Worm (Caenorhabditis elegans) whole organism, L3 larva: Measurements from ENCODE around the gene mksr-1.

Experiments used
- R02D3.7 ChIP-seq: fragments of 150-350 bp; optimal IDR thresholded peaks from 2 replicates; lab custom pipeline; 2014; ENCODE audit warnings: missing biosample characterization, missing genetic modification characterization
- ama-1 ChIP-seq: fragments of 150-350 bp; optimal IDR thresholded peaks from 2 replicates; lab custom pipeline; 2018
- ceh-16 ChIP-seq: sonication (generic microtip); optimal IDR thresholded peaks from 2 replicates; lab custom pipeline; 2017; ENCODE audit warnings: missing biosample characterization, missing genetic modification characterization
- ceh-82 ChIP-seq: fragments of 150-350 bp; optimal IDR thresholded peaks from 2 replicates; lab custom pipeline; 2014; ENCODE audit warnings: missing biosample characterization, missing genetic modification characterization
- ceh-9 ChIP-seq: sonication (generic microtip); optimal IDR thresholded peaks from 2 replicates; lab custom pipeline; 2018; ENCODE audit warnings: missing biosample characterization, missing genetic modification characterization
- egl-5 ChIP-seq: fragments of 150-350 bp; optimal IDR thresholded peaks from 2 replicates; lab custom pipeline; 2017; ENCODE audit warnings: missing biosample characterization, missing genetic modification reagents, missing genetic modification characterization, inconsistent platforms
- elt-1 ChIP-seq: fragments of 150-350 bp; optimal IDR thresholded peaks from 2 replicates; lab custom pipeline; 2014; ENCODE audit warnings: missing biosample characterization, missing genetic modification characterization
- fkh-10 ChIP-seq: sonication (generic microtip); optimal IDR thresholded peaks from 2 replicates; lab custom pipeline; 2017; ENCODE audit warnings: missing biosample characterization, missing genetic modification reagents, missing genetic modification characterization
- fkh-2 ChIP-seq: fragments of 150-350 bp; optimal IDR thresholded peaks from 2 replicates; lab custom pipeline; 2014; ENCODE audit warnings: missing biosample characterization, missing genetic modification reagents, missing genetic modification characterization
- hmg-11 ChIP-seq: sonication (generic microtip); optimal IDR thresholded peaks from 2 replicates; lab custom pipeline; 2016; ENCODE audit warnings: missing genetic modification characterization, missing compliant biosample characterization
- lin-15B ChIP-seq: fragments of 150-350 bp; optimal IDR thresholded peaks from 2 replicates; lab custom pipeline; 2014; ENCODE audit warnings: missing biosample characterization, missing genetic modification characterization
- lin-39 ChIP-seq: fragments of 150-350 bp; optimal IDR thresholded peaks from 2 replicates; lab custom pipeline; 2018; ENCODE audit warnings: missing biosample characterization, missing genetic modification reagents, missing genetic modification characterization
- lsy-12 ChIP-seq: sonication (generic microtip); optimal IDR thresholded peaks from 2 replicates; lab custom pipeline; 2016; ENCODE audit warnings: mild to moderate bottlenecking, missing genetic modification characterization, missing compliant biosample characterization
- mdl-1 ChIP-seq: fragments of 150-350 bp; optimal IDR thresholded peaks from 2 replicates; lab custom pipeline; 2014; ENCODE audit warnings: missing biosample characterization, missing genetic modification characterization
- nfya-1 ChIP-seq: sonication (generic microtip); optimal IDR thresholded peaks from 2 replicates; lab custom pipeline; 2017; ENCODE audit warnings: missing genetic modification characterization, mild to moderate bottlenecking, missing compliant biosample characterization, antibody characterized with exemption, moderate library complexity; ENCODE audit not compliant: insufficient read depth
- nhr-11 ChIP-seq: fragments of 150-350 bp; optimal IDR thresholded peaks from 2 replicates; lab custom pipeline; 2014; ENCODE audit warnings: missing biosample characterization, missing genetic modification characterization
- nhr-23 ChIP-seq: fragments of 150-350 bp; optimal IDR thresholded peaks from 2 replicates; lab custom pipeline; 2014; ENCODE audit warnings: missing biosample characterization, missing genetic modification reagents, missing genetic modification characterization
- nhr-237 ChIP-seq: fragments of 150-350 bp; optimal IDR thresholded peaks from 2 replicates; lab custom pipeline; 2014; ENCODE audit warnings: missing biosample characterization, missing genetic modification characterization
- nhr-28 ChIP-seq: fragments of 150-350 bp; optimal IDR thresholded peaks from 2 replicates; lab custom pipeline; 2014; ENCODE audit warnings: missing biosample characterization, missing genetic modification characterization
- nhr-67 ChIP-seq: fragments of 150-350 bp; optimal IDR thresholded peaks from 2 replicates; lab custom pipeline; 2014; ENCODE audit warnings: missing biosample characterization, missing genetic modification characterization
- nhr-76 ChIP-seq: fragments of 150-350 bp; sonication (generic microtip); optimal IDR thresholded peaks from 5 replicates; lab custom pipeline; 2014; ENCODE audit warnings: missing biosample characterization, missing genetic modification characterization
- nhr-77 ChIP-seq: fragments of 150-350 bp; optimal IDR thresholded peaks from 2 replicates; lab custom pipeline; 2014; ENCODE audit warnings: missing biosample characterization, missing genetic modification characterization
- pha-4 ChIP-seq: fragments of 150-350 bp; optimal IDR thresholded peaks from 2 replicates; lab custom pipeline; 2014; ENCODE audit warnings: missing biosample characterization, missing genetic modification reagents, missing genetic modification characterization
- pqm-1 ChIP-seq: fragments of 150-350 bp; optimal IDR thresholded peaks from 2 replicates; lab custom pipeline; 2017; ENCODE audit warnings: missing biosample characterization, missing genetic modification characterization, inconsistent platforms
- snpc-4 ChIP-seq: fragments of 150-350 bp; optimal IDR thresholded peaks from 2 replicates; lab custom pipeline; 2014; ENCODE audit warnings: missing biosample characterization, missing genetic modification characterization
- tbx-2 ChIP-seq: sonication (generic microtip); optimal IDR thresholded peaks from 2 replicates; lab custom pipeline; 2016; ENCODE audit warnings: mild to moderate bottlenecking, missing genetic modification characterization, missing compliant biosample characterization
- unc-39 ChIP-seq: sonication (generic microtip); optimal IDR thresholded peaks from 4 replicates; lab custom pipeline; 2017; ENCODE audit warnings: missing biosample characterization, missing genetic modification characterization
- unc-62 ChIP-seq: fragments of 150-350 bp; sonication (generic microtip); optimal IDR thresholded peaks from 4 replicates; lab custom pipeline; 2014; ENCODE audit warnings: missing biosample characterization, missing genetic modification reagents, missing genetic modification characterization
- zag-1 ChIP-seq: fragments of 150-350 bp; optimal IDR thresholded peaks from 2 replicates; lab custom pipeline; 2014; ENCODE audit warnings: missing biosample characterization, missing genetic modification characterization
- ztf-4 ChIP-seq: fragments of 150-350 bp; optimal IDR thresholded peaks from 2 replicates; lab custom pipeline; 2014; ENCODE audit warnings: missing biosample characterization, missing genetic modification characterization

Gene mksr-1

DNA sequence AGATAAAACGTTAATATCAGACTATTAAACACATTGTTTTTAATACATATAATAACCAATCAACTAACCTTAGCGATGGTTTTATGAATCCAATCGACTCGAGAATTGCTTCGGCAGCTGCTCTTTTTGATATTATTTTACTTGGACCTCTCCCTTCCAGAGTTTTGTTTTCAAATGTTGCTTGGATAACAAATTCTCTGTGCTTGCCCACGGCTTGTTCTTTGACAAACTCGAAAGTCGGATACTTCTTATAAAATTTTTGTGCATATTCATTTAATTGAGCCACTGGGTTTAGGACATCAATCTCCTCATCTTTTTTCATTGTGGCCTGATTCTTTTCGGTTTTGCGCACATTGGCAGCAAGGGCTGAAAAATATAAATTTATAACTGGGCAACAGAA is 43.9 kb downstream of the mksr-1 start, which contains the start of gene F55A4.3:
Gene F55A4.3, minus strand, starts transcription at position 101 of the 400 bp plus-strand sequence.
- TF ChIP-seq lin-15B (no peak), nhr-237 (tag; lab: Kevin White, UChicago) (no peak), lsy-12 (tag; lab: Kevin White, UChicago) (no peak), egl-5 (tag; lab: Kevin White, UChicago) (no peak), ceh-16 (no peak), ztf-4 (no peak), tbx-2 (no peak), elt-1 (tag; lab: Kevin White, UChicago) (no peak), nhr-76 (tag; lab: Kevin White, UChicago) (no peak), unc-39 (no peak)

DNA sequence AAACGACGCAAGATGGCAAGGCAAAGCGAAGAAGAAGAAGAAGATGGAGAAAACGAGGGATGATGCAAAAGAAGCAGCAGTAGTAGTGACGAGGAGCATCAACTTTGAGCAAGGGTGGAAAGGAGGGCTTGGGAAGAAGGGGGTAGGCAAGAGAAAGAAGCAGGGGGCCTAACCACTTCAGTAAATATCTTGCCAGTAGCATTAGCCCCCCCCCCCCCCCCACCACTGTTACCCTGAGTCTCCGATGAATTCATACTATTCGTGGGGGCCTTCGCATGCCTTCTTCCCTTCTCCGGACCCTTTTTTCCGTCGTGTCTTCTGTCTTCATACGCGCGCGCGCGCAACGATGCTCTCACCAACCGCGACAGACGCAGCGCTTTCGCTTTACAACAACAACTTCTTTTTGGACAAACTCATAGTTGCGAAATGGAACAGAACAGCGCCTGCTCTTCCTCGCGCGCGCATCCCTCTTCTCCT is 47.1 kb downstream of the mksr-1 start:
- peak; percentile 66 for TF ChIP-seq hmg-11 (tag; lab: Kevin White, UChicago)
- peak; percentile 7 for TF ChIP-seq lin-15B
- peak; percentile 1 for TF ChIP-seq fkh-10 (GFP tag; lab: Kevin White, UChicago)
- TF ChIP-seq nhr-237 (tag; lab: Kevin White, UChicago): no peak
- TF ChIP-seq fkh-2 (tag; lab: Kevin White, UChicago): no peak
- TF ChIP-seq lin-39: peak; percentile 89
- TF ChIP-seq nhr-23: no peak

DNA sequence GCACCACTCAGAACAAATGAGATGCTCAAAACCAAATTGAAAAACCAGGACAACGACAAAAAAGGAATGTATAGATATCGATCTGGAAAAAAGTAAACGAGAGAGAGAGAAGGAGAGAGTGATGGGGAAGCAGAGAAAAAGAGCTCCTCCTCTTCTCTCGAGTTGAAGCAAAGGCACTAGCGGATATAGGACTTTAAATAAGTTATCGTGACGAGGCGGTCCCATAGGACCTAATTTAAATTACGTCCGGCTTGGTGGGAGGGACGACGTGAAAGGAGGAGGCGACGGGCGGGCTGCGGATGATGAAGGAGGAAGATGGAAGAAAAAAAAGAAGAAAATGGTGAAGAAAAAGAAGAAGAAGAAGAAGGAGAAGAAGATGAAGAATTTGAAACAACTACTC is 50.3 kb downstream of the mksr-1 start:
- no peak for TF ChIP-seq ceh-82 (tag; lab: Kevin White, UChicago)
- TF ChIP-seq nhr-11: no peak
- peak; percentile 5 for TF ChIP-seq fkh-10 (GFP tag; lab: Kevin White, UChicago)
- peak; percentile 50 for TF ChIP-seq hmg-11 (tag; lab: Kevin White, UChicago)
- peak; percentile 42 for TF ChIP-seq nfya-1 (tag; lab: Kevin White, UChicago)
- TF ChIP-seq zag-1 (tag; lab: Kevin White, UChicago): peak; percentile 27

DNA sequence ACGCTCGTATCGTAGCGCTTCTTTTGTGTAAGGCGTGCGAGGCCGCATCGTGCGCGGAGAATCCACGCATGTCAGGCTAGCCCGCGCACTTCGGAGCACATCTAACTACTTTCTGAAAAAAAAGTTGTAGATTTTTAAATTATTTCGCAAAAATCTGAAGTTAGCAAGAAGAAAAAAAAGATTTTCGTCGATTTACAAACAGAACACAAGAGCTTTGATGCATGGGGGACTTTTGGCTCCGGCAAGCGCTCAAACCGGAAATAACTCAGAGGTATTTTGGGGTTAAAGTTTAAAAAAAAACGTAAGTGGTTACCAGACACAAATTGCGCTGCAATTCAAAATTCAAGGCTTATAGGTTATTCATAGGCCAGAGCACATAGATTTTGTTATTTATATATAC is 51.5 kb downstream of the mksr-1 start, which contains the start of the genes F55A4.13 and nlf-1:
Gene F55A4.13, minus strand, starts transcription at position 101 of the 400 bp plus-strand sequence.
Gene nlf-1, minus strand, starts transcription at position 112 of the 400 bp plus-strand sequence.
- TF ChIP-seq unc-62 (GFP tag; lab: Kevin White, UChicago): no peak
- no peak for TF ChIP-seq ama-1
- no peak for TF ChIP-seq nhr-77 (tag; lab: Kevin White, UChicago)
- no peak for TF ChIP-seq ceh-16
- TF ChIP-seq egl-5 (tag; lab: Kevin White, UChicago): no peak
- TF ChIP-seq ceh-9 (tag; lab: Kevin White, UChicago): no peak
- TF ChIP-seq nhr-67: no peak
- TF ChIP-seq pqm-1 (tag; lab: Kevin White, UChicago): no peak
- no peak for TF ChIP-seq unc-39
- no peak for TF ChIP-seq fkh-2 (tag; lab: Kevin White, UChicago)
- no peak for TF ChIP-seq mdl-1 (tag; lab: Kevin White, UChicago)
- TF ChIP-seq snpc-4: no peak
- TF ChIP-seq hmg-11 (tag; lab: Kevin White, UChicago): no peak
- TF ChIP-seq nfya-1 (tag; lab: Kevin White, UChicago): no peak
- no peak for TF ChIP-seq pha-4
- no peak for TF ChIP-seq ceh-82 (tag; lab: Kevin White, UChicago)
- TF ChIP-seq nhr-28 (tag; lab: Kevin White, UChicago): no peak
- TF ChIP-seq lsy-12 (tag; lab: Kevin White, UChicago): no peak
- no peak for TF ChIP-seq R02D3.7 (tag; lab: Kevin White, UChicago)
- TF ChIP-seq, all 47 proteins: peak for 0
